Worm (Caenorhabditis elegans) whole organism, late embryonic: Measurements from ENCODE around the gene mrps-23.

Experiments
- C08G9.2 ChIP-seq: sonication (generic microtip); optimal IDR thresholded peaks from 2 replicates; lab custom pipeline; 2016; ENCODE audit warnings: mild to moderate bottlenecking, missing genetic modification characterization, moderate library complexity, missing compliant biosample characterization
- C38D4.7 ChIP-seq: fragments of 200-800 bp; sonication (Bioruptor generic); optimal IDR thresholded peaks from 2 replicates; lab custom pipeline; 2018; ENCODE audit warnings: mild to moderate bottlenecking, missing genetic modification characterization, moderate library complexity, missing compliant biosample characterization
- K02D7.2 ChIP-seq: sonication (generic microtip); optimal IDR thresholded peaks from 2 replicates; lab custom pipeline; 2017; ENCODE audit warnings: mild to moderate bottlenecking, missing genetic modification characterization, missing compliant biosample characterization
- T23F11.4 ChIP-seq: fragments of 200-800 bp; sonication (Bioruptor generic); optimal IDR thresholded peaks from 2 replicates; lab custom pipeline; 2018; ENCODE audit warnings: mild to moderate bottlenecking, missing genetic modification characterization, missing compliant biosample characterization
- Y22D7AL.16 ChIP-seq: sonication (generic microtip); optimal IDR thresholded peaks from 2 replicates; lab custom pipeline; 2016; ENCODE audit warnings: missing genetic modification characterization, missing compliant biosample characterization
- ceh-14 ChIP-seq: sonication (generic microtip); optimal IDR thresholded peaks from 2 replicates; lab custom pipeline; 2016; ENCODE audit warnings: missing genotype, missing genetic modification characterization, missing compliant biosample characterization
- ceh-19 ChIP-seq: fragments of 200-800 bp; sonication (Bioruptor generic); optimal IDR thresholded peaks from 2 replicates; lab custom pipeline; 2018; ENCODE audit warnings: mild to moderate bottlenecking, missing genetic modification characterization, missing compliant biosample characterization
- ceh-2 ChIP-seq: sonication (generic microtip); optimal IDR thresholded peaks from 2 replicates; lab custom pipeline; 2016; ENCODE audit warnings: missing genotype, missing genetic modification characterization, missing compliant biosample characterization
- ceh-24 ChIP-seq: sonication (generic microtip); optimal IDR thresholded peaks from 2 replicates; lab custom pipeline; 2016; ENCODE audit warnings: mild to moderate bottlenecking, missing genetic modification characterization, missing compliant biosample characterization
- ceh-31 ChIP-seq: sonication (generic microtip); optimal IDR thresholded peaks from 2 replicates; lab custom pipeline; 2016; ENCODE audit warnings: missing genetic modification characterization, missing compliant biosample characterization
- ceh-34 ChIP-seq: sonication (generic microtip); optimal IDR thresholded peaks from 2 replicates; lab custom pipeline; 2016; ENCODE audit warnings: mild to moderate bottlenecking, missing genetic modification characterization, missing compliant biosample characterization
- ceh-45 ChIP-seq: fragments of 200-800 bp; sonication (Bioruptor generic); IDR thresholded peaks from 2 replicates; pipeline ENCODE4 v1.3.6; 2022; ENCODE audit warnings: missing genetic modification reagents, missing genetic modification characterization, missing compliant biosample characterization
- ceh-6 ChIP-seq: fragments of 200-800 bp; sonication (Bioruptor generic); optimal IDR thresholded peaks from 2 replicates; lab custom pipeline; 2018; ENCODE audit warnings: mild to moderate bottlenecking, missing genetic modification characterization, missing compliant biosample characterization
- che-1 ChIP-seq: sonication (generic microtip); optimal IDR thresholded peaks from 2 replicates; lab custom pipeline; 2016; ENCODE audit warnings: mild to moderate bottlenecking, missing genetic modification characterization, missing compliant biosample characterization
- eyg-1 ChIP-seq: sonication (generic microtip); optimal IDR thresholded peaks from 2 replicates; lab custom pipeline; 2016; ENCODE audit warnings: missing genotype, missing genetic modification characterization, missing compliant biosample characterization
- fax-1 ChIP-seq: sonication (generic microtip); optimal IDR thresholded peaks from 2 replicates; lab custom pipeline; 2016; ENCODE audit warnings: missing genotype, missing genetic modification characterization, missing compliant biosample characterization
- fkh-10 ChIP-seq: fragments of 150-350 bp; optimal IDR thresholded peaks from 2 replicates; lab custom pipeline; 2014; ENCODE audit warnings: missing biosample characterization, missing genetic modification reagents, missing genetic modification characterization
- fkh-6 ChIP-seq: sonication (generic microtip); optimal IDR thresholded peaks from 2 replicates; lab custom pipeline; 2016; ENCODE audit warnings: missing genetic modification characterization, missing compliant biosample characterization
- hlh-13 ChIP-seq: fragments of 200-800 bp; sonication (Bioruptor generic); optimal IDR thresholded peaks from 2 replicates; lab custom pipeline; 2018; ENCODE audit warnings: mild to moderate bottlenecking, missing genetic modification characterization, missing compliant biosample characterization
- hlh-30 ChIP-seq: sonication (generic microtip); optimal IDR thresholded peaks from 2 replicates; lab custom pipeline; 2017; ENCODE audit warnings: antibody characterized with exemption, missing genetic modification characterization, missing compliant biosample characterization; ENCODE audit not compliant: insufficient read depth
- hlh-6 ChIP-seq: sonication (generic microtip); optimal IDR thresholded peaks from 2 replicates; lab custom pipeline; 2016; ENCODE audit warnings: missing genotype, missing genetic modification characterization, missing compliant biosample characterization
- hlh-8 ChIP-seq: sonication (generic microtip); optimal IDR thresholded peaks from 2 replicates; lab custom pipeline; 2016; ENCODE audit warnings: missing genotype, missing genetic modification characterization, missing compliant biosample characterization
- lin-11 ChIP-seq: fragments of 200-800 bp; sonication (Bioruptor generic); optimal IDR thresholded peaks from 2 replicates; lab custom pipeline; 2018; ENCODE audit warnings: mild to moderate bottlenecking, missing genetic modification characterization, missing compliant biosample characterization
- nfya-1 ChIP-seq: sonication (generic microtip); optimal IDR thresholded peaks from 2 replicates; lab custom pipeline; 2017; ENCODE audit warnings: missing genetic modification characterization, mild to moderate bottlenecking, missing compliant biosample characterization, antibody characterized with exemption, moderate library complexity
- nhr-11 ChIP-seq: fragments of 150-350 bp; optimal IDR thresholded peaks from 2 replicates; lab custom pipeline; 2014; ENCODE audit warnings: missing biosample characterization, missing genetic modification characterization
- nhr-232 ChIP-seq: sonication (generic microtip); optimal IDR thresholded peaks from 2 replicates; lab custom pipeline; 2016; ENCODE audit warnings: missing genetic modification characterization, missing compliant biosample characterization
- npax-4 ChIP-seq: sonication (generic microtip); optimal IDR thresholded peaks from 2 replicates; lab custom pipeline; 2016; ENCODE audit warnings: missing genetic modification characterization, missing compliant biosample characterization
- odd-2 ChIP-seq: sonication (generic microtip); optimal IDR thresholded peaks from 2 replicates; lab custom pipeline; 2017; ENCODE audit warnings: antibody characterized with exemption, mild to moderate bottlenecking, missing genetic modification characterization, missing compliant biosample characterization
- pag-3 ChIP-seq: sonication (generic microtip); optimal IDR thresholded peaks from 2 replicates; lab custom pipeline; 2016; ENCODE audit warnings: missing compliant biosample characterization, missing genetic modification characterization, borderline replicate concordance
- ref-2 ChIP-seq: sonication (generic microtip); optimal IDR thresholded peaks from 2 replicates; lab custom pipeline; 2016; ENCODE audit warnings: missing genetic modification characterization, missing compliant biosample characterization
- rnt-1 ChIP-seq: sonication (generic microtip); optimal IDR thresholded peaks from 2 replicates; lab custom pipeline; 2016; ENCODE audit warnings: missing genetic modification characterization, missing compliant biosample characterization
- sox-2 ChIP-seq: fragments of 200-800 bp; sonication (Bioruptor generic); IDR thresholded peaks from 2 replicates; pipeline ENCODE4 v1.3.6; 2022; ENCODE audit warnings: missing genetic modification reagents, missing genetic modification characterization, missing compliant biosample characterization
- sox-4 ChIP-seq: sonication (generic microtip); optimal IDR thresholded peaks from 2 replicates; lab custom pipeline; 2017; ENCODE audit warnings: mild to moderate bottlenecking, missing genetic modification characterization, inconsistent platforms, missing compliant biosample characterization
- syd-9 ChIP-seq: sonication (generic microtip); optimal IDR thresholded peaks from 2 replicates; lab custom pipeline; 2016; ENCODE audit warnings: mild to moderate bottlenecking, missing genetic modification characterization, moderate library complexity, missing compliant biosample characterization
- tbx-7 ChIP-seq: sonication (generic microtip); optimal IDR thresholded peaks from 2 replicates; lab custom pipeline; 2016; ENCODE audit warnings: missing genotype, missing genetic modification characterization, missing compliant biosample characterization
- ttx-3 ChIP-seq: sonication (generic microtip); optimal IDR thresholded peaks from 2 replicates; lab custom pipeline; 2016; ENCODE audit warnings: missing genetic modification reagents, missing genetic modification characterization, missing compliant biosample characterization
- unc-55 ChIP-seq: sonication (generic microtip); optimal IDR thresholded peaks from 2 replicates; lab custom pipeline; 2017; ENCODE audit warnings: missing biosample characterization, missing genetic modification reagents, missing genetic modification characterization
- unc-86 ChIP-seq: sonication (generic microtip); optimal IDR thresholded peaks from 2 replicates; lab custom pipeline; 2016; ENCODE audit warnings: missing genetic modification characterization, missing compliant biosample characterization
- zip-5 ChIP-seq: sonication (generic microtip); optimal IDR thresholded peaks from 2 replicates; lab custom pipeline; 2016; ENCODE audit warnings: missing genetic modification characterization, missing compliant biosample characterization

The mrps-23 gene

ce11 chrIII:9561158-9561557, 37.7 kb upstream of the mrps-23 start, which contains the start of gene C48B4.8:
TSS of gene C48B4.8 (minus strand) at chrIII:9561258.
- TF ChIP-seq Y22D7AL.16 (tag; lab: Kevin White, UChicago) (no peak), sox-4 (tag; lab: Kevin White, UChicago) (no peak), C08G9.2 (tag; lab: Kevin White, UChicago) (no peak), pag-3 (tag; lab: Kevin White, UChicago) (no peak), T23F11.4 (GFP tag; lab: Kevin White, UChicago) (no peak), ceh-31 (tag; lab: Kevin White, UChicago) (no peak), K02D7.2 (tag; lab: Kevin White, UChicago) (no peak), syd-9 (tag; lab: Kevin White, UChicago) (no peak), ceh-14 (tag; lab: Kevin White, UChicago) (no peak), eyg-1 (tag; lab: Kevin White, UChicago) (no peak), nfya-1 (tag; lab: Kevin White, UChicago) (no peak), ceh-2 (no peak), nhr-232 (tag; lab: Kevin White, UChicago) (no peak), fax-1 (no peak), unc-86 (tag; lab: Kevin White, UChicago) (no peak), ceh-6 (GFP tag; lab: Kevin White, UChicago) (no peak), ceh-34 (no peak)

DNA sequence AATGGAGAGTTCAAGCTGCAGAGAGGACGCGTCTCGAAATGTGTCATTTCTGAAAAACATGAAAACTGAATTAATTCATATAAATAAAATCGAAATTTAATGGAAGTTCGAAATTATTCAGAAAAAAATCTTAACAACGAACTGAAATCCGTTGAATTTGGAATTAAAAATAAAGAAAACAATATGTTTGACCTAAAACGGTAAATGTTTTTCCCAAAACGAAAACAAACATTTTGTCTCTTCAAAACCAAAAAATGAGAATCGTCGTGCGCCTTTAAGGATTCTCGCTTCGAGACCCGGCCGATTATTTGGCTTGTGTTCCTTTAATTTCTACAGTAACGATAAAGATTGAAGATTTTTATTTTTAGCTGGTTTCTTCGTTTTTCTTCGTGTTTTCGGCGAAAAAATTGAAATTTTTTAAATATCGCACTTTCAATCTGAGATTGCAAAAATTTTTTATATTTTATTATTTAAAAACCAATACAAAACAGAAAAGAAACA, 36.0 kb upstream of the mrps-23 start, which contains the start of gene C48B4.7:
C48B4.7 (minus strand) TSS at position 51 of the 501 bp plus-strand sequence.
- no peak for TF ChIP-seq hlh-13 (GFP tag; lab: Kevin White, UChicago)
- TF ChIP-seq ceh-14 (tag; lab: Kevin White, UChicago): no peak
- TF ChIP-seq C38D4.7 (GFP tag; lab: Kevin White, UChicago): no peak
- no peak for TF ChIP-seq hlh-30 (tag; lab: Kevin White, UChicago)
- no peak for TF ChIP-seq ceh-24 (tag; lab: Kevin White, UChicago)

- TF ChIP-seq odd-2 (no peak), nhr-11 (no peak), hlh-6 (tag; lab: Kevin White, UChicago) (no peak), rnt-1 (tag; lab: Kevin White, UChicago) (no peak), zip-5 (tag; lab: Kevin White, UChicago) (no peak), ttx-3 (tag; lab: Kevin White, UChicago) (no peak), nhr-232 (tag; lab: Kevin White, UChicago) (no peak), fkh-6 (tag; lab: Kevin White, UChicago) (no peak), hlh-8 (tag; lab: Kevin White, UChicago) (no peak), che-1 (tag; lab: Kevin White, UChicago) (no peak), ceh-19 (no peak)
Observed at ce11 chrIII:9558463-9558862, 35.0 kb upstream of the mrps-23 start, which contains the start of gene C48B4.6. TSS of gene C48B4.6 (minus strand) at chrIII:9558563.

DNA sequence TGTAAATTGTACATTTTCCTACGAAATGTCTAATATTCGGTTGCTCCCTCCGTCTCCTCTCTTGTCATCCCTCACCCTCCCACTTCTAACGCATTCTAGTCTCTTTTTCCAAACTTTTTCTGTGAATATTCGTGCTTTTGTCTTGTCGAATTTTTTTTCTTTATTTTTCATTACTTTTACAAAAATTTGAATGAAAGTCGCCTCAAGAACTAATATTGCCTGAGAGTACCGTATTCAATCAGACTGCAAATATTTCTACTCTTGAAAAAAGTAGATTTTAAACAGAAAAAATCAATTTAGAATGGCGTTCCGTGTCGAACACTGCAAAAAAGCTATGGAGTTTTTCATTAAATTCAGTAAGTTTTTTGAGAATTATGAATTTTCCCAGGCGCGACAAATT, 32.8 kb upstream of the mrps-23 start, which contains the start of gene ZK1098.11:
ZK1098.11 (plus strand) TSS at position 301 of the 400 bp plus-strand sequence.
- TF ChIP-seq unc-55 (no peak), ceh-14 (tag; lab: Kevin White, UChicago) (no peak), ref-2 (tag; lab: Kevin White, UChicago) (no peak), eyg-1 (tag; lab: Kevin White, UChicago) (no peak), ceh-45 (GFP tag; lab: Robert Waterston, UW) (no peak), ceh-34 (no peak), sox-2 (GFP tag; lab: Robert Waterston, UW) (no peak), ceh-6 (GFP tag; lab: Kevin White, UChicago) (no peak), ceh-19 (no peak), Y22D7AL.16 (tag; lab: Kevin White, UChicago) (no peak), lin-11 (no peak), fkh-10 (GFP tag; lab: Kevin White, UChicago) (no peak), npax-4 (tag; lab: Kevin White, UChicago) (no peak), pag-3 (tag; lab: Kevin White, UChicago) (no peak), syd-9 (tag; lab: Kevin White, UChicago) (no peak), unc-86 (tag; lab: Kevin White, UChicago) (no peak), tbx-7 (tag; lab: Kevin White, UChicago) (no peak)
